Fruit fly (Drosophila melanogaster): ENCODE data around the gene mRpL15.

DNA sequence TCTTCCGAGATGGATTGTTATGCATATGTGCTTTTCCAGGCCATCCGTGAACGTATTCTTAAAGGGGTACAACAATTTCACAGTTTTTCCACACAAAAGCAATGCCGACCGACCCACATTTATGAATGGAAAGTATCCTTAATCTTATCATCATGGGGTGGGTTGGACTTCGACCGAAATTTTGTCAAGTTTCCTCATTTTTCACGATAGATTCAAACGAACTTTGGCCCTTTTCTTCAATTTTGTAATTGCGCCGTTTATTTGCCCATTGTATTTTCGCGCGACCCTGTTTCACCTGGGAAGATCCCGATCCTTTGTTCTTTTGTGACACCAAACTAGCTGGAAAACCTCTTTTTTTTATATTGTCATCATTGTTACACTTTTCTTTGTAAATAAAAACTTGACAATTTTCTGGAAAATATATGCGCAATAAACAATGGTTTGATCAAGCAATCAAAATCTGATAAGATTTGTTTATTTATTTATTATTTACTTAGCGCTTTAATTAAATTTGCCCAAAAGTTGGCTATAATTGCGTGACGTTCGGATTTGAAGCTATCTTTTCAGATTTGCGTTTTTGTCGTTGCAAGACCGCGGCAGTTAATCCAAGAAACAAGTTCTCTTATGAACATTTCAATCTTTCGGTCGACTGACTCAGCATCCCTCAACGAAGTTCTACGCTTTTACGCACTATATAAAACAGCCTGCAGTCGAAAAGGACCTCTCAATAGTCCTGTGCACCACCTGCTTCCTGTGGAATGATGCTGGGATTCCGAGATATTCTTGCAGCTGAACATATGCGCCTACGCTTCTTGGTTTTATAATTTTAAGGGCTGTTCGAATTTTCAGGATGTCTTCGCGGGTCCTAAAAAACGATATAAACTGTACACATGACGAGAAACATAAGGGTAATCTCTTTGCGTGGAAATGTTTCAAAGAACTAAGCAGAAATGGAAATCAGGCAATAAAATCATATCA, 29.7 kb downstream of the mRpL15 start:
- TF ChIP-seq Ets98B (GFP tag; IDR thresholded peaks at IDR 0.05) (no peak), CG14655 (GFP tag; optimal IDR thresholded peaks at IDR 0.05) (no peak), CG12605 (GFP tag; IDR thresholded peaks at IDR 0.05) (no peak), CG32121 (GFP tag; IDR thresholded peaks at IDR 0.05) (no peak), rn (GFP tag; IDR thresholded peaks at IDR 0.05) (no peak), CG17806 (tag; optimal IDR thresholded peaks at IDR 0.05) (no peak)
